Worm (Caenorhabditis elegans) whole organism, L1 larva: ENCODE measurements around the gene srd-38.

ENCODE experiments used
- aha-1 ChIP-seq: fragments of 150-350 bp; optimal IDR thresholded peaks from 2 replicates; lab custom pipeline; 2014; ENCODE audit warnings: missing biosample characterization, missing genetic modification characterization
- ces-1 ChIP-seq: fragments of 150-350 bp; optimal IDR thresholded peaks from 2 replicates; lab custom pipeline; 2014; ENCODE audit warnings: missing biosample characterization, missing genetic modification reagents, missing genetic modification characterization
- dpl-1 ChIP-seq, 3 experiments: fragments of 150-350 bp in 2 of 3; sonication (generic microtip) in 1 of 3; optimal IDR thresholded peaks; 2 replicates each; lab custom pipeline; 2014 to 2017; ENCODE audit warnings: missing biosample characterization in 3 of 3, missing genetic modification characterization in 3 of 3, missing genetic modification reagents in 3 of 3
- fkh-10 ChIP-seq: sonication (generic microtip); optimal IDR thresholded peaks from 2 replicates; lab custom pipeline; 2017; ENCODE audit warnings: missing biosample characterization, missing genetic modification reagents, missing genetic modification characterization
- mdl-1 ChIP-seq, 2 experiments: fragments of 150-350 bp; optimal IDR thresholded peaks; 2 replicates each; lab custom pipeline; 2014 to 2017; ENCODE audit warnings: missing biosample characterization in 2 of 2, missing genetic modification characterization in 2 of 2, inconsistent platforms in 1 of 2
- nhr-28 ChIP-seq: fragments of 150-350 bp; optimal IDR thresholded peaks from 2 replicates; lab custom pipeline; 2014; ENCODE audit warnings: missing biosample characterization, missing genetic modification characterization

ce11 chrX:13311641-13312423, 20.2 kb downstream of the srd-38 start, which contains the start of gene F46G10.1:
- no peak for TF ChIP-seq mdl-1 (tag; optimal IDR thresholded peaks at IDR 0.05; lab: Kevin White, UChicago)
- no peak for TF ChIP-seq nhr-28 (tag; lab: Kevin White, UChicago)
- TF ChIP-seq dpl-1 (GFP tag; optimal IDR thresholded peaks at IDR 0.05; lab: Kevin White, UChicago), result no peak
- TF ChIP-seq ces-1, result no peak
- TF ChIP-seq fkh-10 (GFP tag; lab: Kevin White, UChicago), result no peak
- TF ChIP-seq aha-1 (tag; lab: Kevin White, UChicago), result no peak
